Fruit fly (Drosophila melanogaster) whole organism, embryonic: Measurements from ENCODE around the gene mus101.
A peak's percentile ranks its signal among the peaks of the same experiment; 100 is the strongest.

Experiments
- Atf3 ChIP-seq: fragments of 200-800 bp; sonication (Bioruptor generic); optimal IDR thresholded peaks from 3 replicates; lab custom pipeline; 2016; ENCODE audit warnings: missing biosample characterization, missing genetic modification characterization
- Awh ChIP-seq: fragments of 200-800 bp; sonication (Bioruptor generic); IDR thresholded peaks from 2 replicates; pipeline ENCODE4, ENCODE4 v1.3.6; 2022; ENCODE audit warnings: missing biosample characterization, missing genetic modification characterization
- Bgb ChIP-seq: fragments of 200-800 bp; sonication (Bioruptor generic); IDR thresholded peaks from 2 replicates; pipeline ENCODE4 v1.3.6; 2022; ENCODE audit warnings: missing biosample characterization, missing genetic modification characterization; ENCODE audit not compliant: partially characterized antibody
- CG10274 ChIP-seq: fragments of 200-800 bp; sonication (Bioruptor generic); optimal IDR thresholded peaks from 3 replicates; lab custom pipeline; 2017; ENCODE audit warnings: missing biosample characterization, mild to moderate bottlenecking, missing genetic modification characterization
- CG11504 ChIP-seq: fragments of 200-800 bp; sonication (Bioruptor generic); optimal IDR thresholded peaks from 3 replicates; lab custom pipeline; 2019; ENCODE audit warnings: missing biosample characterization, mild to moderate bottlenecking, missing genetic modification characterization, moderate library complexity
- CG14050 ChIP-seq: fragments of 200-800 bp; sonication (Bioruptor generic); IDR thresholded peaks from 3 replicates; pipeline ENCODE4 v1.3.6; 2022; ENCODE audit warnings: missing biosample characterization, missing genetic modification characterization
- CG14667 ChIP-seq: fragments of 200-800 bp; sonication (Bioruptor generic); IDR thresholded peaks from 2 replicates; pipeline ENCODE4 v1.3.6; 2022; ENCODE audit warnings: missing biosample characterization, missing genetic modification characterization
- CG15601 ChIP-seq: fragments of 200-800 bp; sonication (Bioruptor generic); optimal IDR thresholded peaks from 3 replicates; lab custom pipeline; 2019; ENCODE audit warnings: missing biosample characterization, mild to moderate bottlenecking, missing genetic modification characterization, moderate library complexity
- CG16779 ChIP-seq: fragments of 200-800 bp; sonication (Bioruptor generic); IDR thresholded peaks from 2 replicates; pipeline ENCODE4 v1.3.6; 2022; ENCODE audit warnings: missing biosample characterization, missing genetic modification characterization
- CG17359 ChIP-seq: fragments of 200-800 bp; sonication (Bioruptor generic); optimal IDR thresholded peaks from 3 replicates; lab custom pipeline; 2018; ENCODE audit warnings: missing biosample characterization, mild to moderate bottlenecking, missing genetic modification characterization, moderate library complexity
- CG30403 ChIP-seq: fragments of 200-800 bp; sonication (Bioruptor generic); optimal IDR thresholded peaks from 3 replicates; lab custom pipeline; 2016; ENCODE audit warnings: missing biosample characterization, missing genetic modification characterization
- CG32532 ChIP-seq: fragments of 200-800 bp; sonication (Bioruptor generic); IDR thresholded peaks from 2 replicates; pipeline ENCODE4 v1.3.6; 2022; ENCODE audit warnings: missing biosample characterization, missing genetic modification characterization
- CG33213 ChIP-seq: fragments of 200-800 bp; sonication (Bioruptor generic); optimal IDR thresholded peaks from 3 replicates; lab custom pipeline; 2016; ENCODE audit warnings: missing biosample characterization, missing genetic modification characterization
- CG7839 ChIP-seq: fragments of 200-800 bp; sonication (Bioruptor generic); optimal IDR thresholded peaks from 3 replicates; lab custom pipeline; 2018; ENCODE audit warnings: missing biosample characterization, mild to moderate bottlenecking, missing genetic modification characterization, moderate library complexity
- CG9727 ChIP-seq: fragments of 200-800 bp; sonication (Bioruptor generic); optimal IDR thresholded peaks from 3 replicates; lab custom pipeline; 2017; ENCODE audit warnings: missing biosample characterization, mild to moderate bottlenecking, missing genetic modification characterization
- CTCF ChIP-seq: fragments of 200-800 bp; sonication (Bioruptor generic); optimal IDR thresholded peaks from 2 replicates; lab custom pipeline; 2017; ENCODE audit warnings: missing biosample characterization, mild to moderate bottlenecking, missing genetic modification characterization, moderate library complexity
- Camta ChIP-seq: fragments of 200-800 bp; sonication (Bioruptor generic); optimal IDR thresholded peaks from 2 replicates; lab custom pipeline; 2016; ENCODE audit warnings: missing biosample characterization, missing genetic modification characterization
- Ets65A ChIP-seq: fragments of 200-800 bp; sonication (Bioruptor generic); peaks from one replicate; lab custom pipeline; 2016; ENCODE audit warnings: missing biosample characterization, missing genetic modification characterization
- Gsc ChIP-seq: fragments of 200-800 bp; sonication (Bioruptor generic); IDR thresholded peaks from 2 replicates; pipeline ENCODE4 v1.3.6; 2022; ENCODE audit warnings: missing biosample characterization, missing genetic modification characterization
- HmgZ ChIP-seq: fragments of 200-800 bp; sonication (Bioruptor generic); optimal IDR thresholded peaks from 2 replicates; lab custom pipeline; 2018; ENCODE audit warnings: missing biosample characterization, mild to moderate bottlenecking, missing genetic modification characterization
- Jarid2 ChIP-seq: fragments of 200-800 bp; sonication (Bioruptor generic); optimal IDR thresholded peaks from 3 replicates; lab custom pipeline; 2017; ENCODE audit warnings: mild to moderate bottlenecking, missing biosample characterization, missing genetic modification reagents, missing genetic modification characterization
- Lhr ChIP-seq: fragments of 200-800 bp; sonication (Bioruptor generic); optimal IDR thresholded peaks from 3 replicates; lab custom pipeline; 2017; ENCODE audit warnings: mild to moderate bottlenecking, missing biosample characterization, missing genetic modification reagents, missing genetic modification characterization
- Lim3 ChIP-seq: fragments of 200-800 bp; sonication (Bioruptor generic); IDR thresholded peaks from 2 replicates; pipeline ENCODE4 v1.3.6; 2022; ENCODE audit warnings: missing biosample characterization, missing genetic modification characterization
- Ravus ChIP-seq: fragments of 200-800 bp; sonication (Bioruptor generic); IDR thresholded peaks from 2 replicates; pipeline ENCODE4 v1.3.6; 2022; ENCODE audit warnings: missing biosample characterization, missing genetic modification characterization
- Sox102F ChIP-seq: fragments of 200-800 bp; sonication (Bioruptor generic); optimal IDR thresholded peaks from 2 replicates; lab custom pipeline; 2018; ENCODE audit warnings: missing biosample characterization, mild to moderate bottlenecking, missing genetic modification characterization, moderate library complexity
- Trl ChIP-seq, 3 experiments: fragments of >200 bp in 2 of 3; fragments of 200-800 bp in 1 of 3; sonication (Bioruptor generic) in 1 of 3; optimal IDR thresholded peaks; 2 replicates in 1 of 3; 3 replicates in 2 of 3; lab custom pipeline; 2016 to 2017; ENCODE audit warnings: missing biosample characterization in 1 of 3, missing genetic modification characterization in 1 of 3
- ac ChIP-seq: fragments of 200-800 bp; sonication (Bioruptor generic); optimal IDR thresholded peaks from 3 replicates; lab custom pipeline; 2017; ENCODE audit warnings: missing biosample characterization, mild to moderate bottlenecking, missing genetic modification characterization
- amos ChIP-seq: fragments of 200-800 bp; sonication (Bioruptor generic); IDR thresholded peaks from 2 replicates; pipeline ENCODE4 v1.3.6; 2022; ENCODE audit warnings: missing biosample characterization, missing genetic modification characterization; ENCODE audit not compliant: partially characterized antibody
- aop ChIP-seq: fragments of 200-800 bp; sonication (Bioruptor generic); IDR thresholded peaks from 2 replicates; pipeline ENCODE4 v1.3.6; 2022; ENCODE audit warnings: missing biosample characterization, missing genetic modification characterization
- btn ChIP-seq: fragments of 200-800 bp; sonication (Bioruptor generic); optimal IDR thresholded peaks from 2 replicates; lab custom pipeline; 2016; ENCODE audit warnings: missing biosample characterization, missing genetic modification characterization
- chif ChIP-seq, 2 experiments: fragments of 200-800 bp; sonication (Bioruptor generic); optimal IDR thresholded peaks; 3 replicates each; lab custom pipeline; 2016; ENCODE audit warnings: missing biosample characterization in 2 of 2, missing genetic modification characterization in 2 of 2
- croc ChIP-seq: fragments of 200-800 bp; sonication (Bioruptor generic); conservative IDR thresholded peaks from 3 replicates; pipeline ENCODE4 v1.3.6; 2022; ENCODE audit warnings: missing biosample characterization, missing genetic modification characterization
- crol ChIP-seq: fragments of 200-800 bp; sonication (Bioruptor generic); IDR thresholded peaks from 2 replicates; pipeline ENCODE4 v1.3.6; 2022; ENCODE audit warnings: missing biosample characterization, missing genetic modification characterization
- cwo ChIP-seq: fragments of 200-800 bp; sonication (Bioruptor generic); optimal IDR thresholded peaks from 3 replicates; lab custom pipeline; 2017; ENCODE audit warnings: missing biosample characterization, missing genetic modification characterization, mild to moderate bottlenecking, moderate library complexity, missing genetic modification reagents
- dysf ChIP-seq: fragments of 200-800 bp; sonication (Bioruptor generic); IDR thresholded peaks from 3 replicates; pipeline ENCODE4 v1.3.6; 2022; ENCODE audit warnings: missing biosample characterization, missing genetic modification characterization
- ems ChIP-seq: fragments of 200-800 bp; sonication (Bioruptor generic); optimal IDR thresholded peaks from 3 replicates; lab custom pipeline; 2016; ENCODE audit warnings: missing biosample characterization, missing genetic modification characterization
- eve ChIP-seq, 2 experiments: fragments of >200 bp; optimal IDR thresholded peaks; 2 replicates each; lab custom pipeline; 2017; ENCODE audit warnings: missing biosample characterization in 2 of 2, missing genetic modification characterization in 2 of 2
- fd102C ChIP-seq: fragments of 200-800 bp; sonication (Bioruptor generic); optimal IDR thresholded peaks from 2 replicates; lab custom pipeline; 2018; ENCODE audit warnings: missing biosample characterization, mild to moderate bottlenecking, missing genetic modification characterization, moderate library complexity
- hth ChIP-seq: fragments of >200 bp; optimal IDR thresholded peaks from 2 replicates; lab custom pipeline; 2017; ENCODE audit warnings: inconsistent platforms
- kni ChIP-seq: fragments of 200-800 bp; sonication (Bioruptor generic); optimal IDR thresholded peaks from 3 replicates; lab custom pipeline; 2017; ENCODE audit warnings: mild to moderate bottlenecking, missing biosample characterization, missing genetic modification reagents, missing genetic modification characterization
- lbe ChIP-seq: fragments of 200-800 bp; sonication (Bioruptor generic); optimal IDR thresholded peaks from 2 replicates; lab custom pipeline; 2016; ENCODE audit warnings: missing biosample characterization, mild to moderate bottlenecking, missing genetic modification characterization
- maf-S ChIP-seq: fragments of 200-800 bp; sonication (Bioruptor generic); optimal IDR thresholded peaks from 2 replicates; lab custom pipeline; 2016; ENCODE audit warnings: missing biosample characterization, missing genetic modification characterization
- nau ChIP-seq: fragments of 200-800 bp; sonication (Bioruptor generic); optimal IDR thresholded peaks from 3 replicates; lab custom pipeline; 2017; ENCODE audit warnings: missing biosample characterization, mild to moderate bottlenecking, missing genetic modification characterization, missing genetic modification reagents
- nerfin-1 ChIP-seq: fragments of 200-800 bp; sonication (Bioruptor generic); optimal IDR thresholded peaks from 3 replicates; lab custom pipeline; 2019; ENCODE audit warnings: missing biosample characterization, mild to moderate bottlenecking, missing genetic modification characterization, moderate library complexity
- nom ChIP-seq: fragments of 200-800 bp; sonication (Bioruptor generic); optimal IDR thresholded peaks from 2 replicates; lab custom pipeline; 2017; ENCODE audit warnings: missing biosample characterization, missing genetic modification characterization, mild to moderate bottlenecking, moderate library complexity, missing genetic modification reagents
- org-1 ChIP-seq: fragments of 200-800 bp; sonication (Bioruptor generic); optimal IDR thresholded peaks from 2 replicates; lab custom pipeline; 2017; ENCODE audit warnings: missing biosample characterization, missing genetic modification characterization
- pzg ChIP-seq: fragments of 200-800 bp; sonication (Bioruptor generic); optimal IDR thresholded peaks from 3 replicates; lab custom pipeline; 2018; ENCODE audit warnings: missing biosample characterization, mild to moderate bottlenecking, missing genetic modification characterization, moderate library complexity
- ranshi ChIP-seq: fragments of 200-800 bp; sonication (Bioruptor generic); IDR thresholded peaks from 2 replicates; pipeline ENCODE4 v1.3.6; 2022; ENCODE audit warnings: missing biosample characterization, missing genetic modification characterization
- sens ChIP-seq: fragments of 200-800 bp; sonication (Bioruptor generic); peaks from one replicate; lab custom pipeline; 2016; ENCODE audit warnings: missing biosample characterization, missing genetic modification characterization
- shn ChIP-seq: fragments of 200-800 bp; sonication (Bioruptor generic); optimal IDR thresholded peaks from 3 replicates; lab custom pipeline; 2016; ENCODE audit warnings: missing biosample characterization, missing genetic modification characterization
- vvl ChIP-seq: fragments of 200-800 bp; sonication (Bioruptor generic); IDR thresholded peaks from 2 replicates; pipeline ENCODE4 v1.3.6; 2022; ENCODE audit warnings: missing biosample characterization, missing genetic modification characterization

Gene mus101

DNA sequence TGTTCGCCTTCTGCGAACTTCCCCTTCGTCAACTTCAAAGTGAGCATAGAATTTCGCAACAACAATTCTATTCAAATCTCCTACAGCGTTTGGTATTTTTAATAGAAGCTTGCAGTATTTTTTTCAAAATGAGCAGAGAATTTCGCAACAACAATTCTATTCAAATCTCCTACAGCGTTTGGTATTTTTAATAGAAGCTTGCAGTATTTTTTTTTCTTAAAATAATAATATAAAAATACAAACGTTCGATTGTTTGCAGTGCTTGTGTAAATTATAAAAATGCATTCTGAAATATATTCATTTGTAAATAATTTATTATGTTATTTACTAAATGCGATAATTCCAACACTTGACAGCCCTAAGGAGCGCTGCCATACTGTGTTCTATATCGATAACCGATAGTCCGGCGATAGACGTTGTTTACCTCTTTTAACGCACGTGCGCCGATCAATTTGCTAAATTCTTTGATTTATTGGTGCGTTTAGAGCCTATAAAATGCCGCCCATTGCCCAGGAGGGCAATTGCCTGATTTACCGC is 34.8 kb downstream of the mus101 start, which contains the start of the genes CG32625 and Rtc1 (continued):
- TF ChIP-seq CG33213 (GFP tag; lab: Kevin White, UChicago), result no peak
- TF ChIP-seq nau (GFP tag; lab: Kevin White, UChicago), result no peak
- TF ChIP-seq nom (GFP tag; lab: Kevin White, UChicago), result no peak
- no peak for TF ChIP-seq ac (GFP tag; lab: Kevin White, UChicago)
- 0 out of 2 replicates have a peak, but pooled peaks have one; percentile 13 for TF ChIP-seq CG14667
- peak; percentile 54 for TF ChIP-seq CG15601 (tag; lab: Kevin White, UChicago)
- no peak for TF ChIP-seq Ravus
- TF ChIP-seq dysf (GFP tag; lab: Robert Waterston, UW), result peak; percentile 51
- TF ChIP-seq CG11504 (tag; lab: Kevin White, UChicago), result peak; percentile 60
- TF ChIP-seq hth (lab: Kevin White, UChicago), result no peak
- TF ChIP-seq Atf3, result no peak
- TF ChIP-seq Awh (GFP tag; lab: Robert Waterston, UW), result no peak; the same call in 1 of the 2 replicates
- peak; percentile 54 for TF ChIP-seq Sox102F (GFP tag; lab: Kevin White, UChicago)
- no peak for TF ChIP-seq croc (GFP tag; lab: Robert Waterston, UW)
- no peak for TF ChIP-seq maf-S
- peak; percentile 53 for TF ChIP-seq pzg (GFP tag; lab: Kevin White, UChicago)
- TF ChIP-seq shn (GFP tag; lab: Kevin White, UChicago), result no peak
- TF ChIP-seq eve (GFP tag; optimal IDR thresholded peaks at IDR 0.05; lab: Kevin White, UChicago), result no peak
- peak; percentile 51 for TF ChIP-seq Lhr (GFP tag; lab: Kevin White, UChicago)
- TF ChIP-seq org-1 (GFP tag; lab: Kevin White, UChicago), result no peak
- TF ChIP-seq btn, result no peak
- peak; percentile 61 for TF ChIP-seq CG32532 (GFP tag; lab: Robert Waterston, UW)
- TF ChIP-seq sens (GFP tag; lab: Kevin White, UChicago), result no peak
- peak; percentile 16 for TF ChIP-seq nerfin-1 (tag; lab: Kevin White, UChicago)
- no peak for TF ChIP-seq fd102C (GFP tag; lab: Kevin White, UChicago)
- no peak for TF ChIP-seq CTCF
- no peak for TF ChIP-seq Trl (optimal IDR thresholded peaks at IDR 0.05; lab: Kevin White, UChicago)
- no peak for TF ChIP-seq Trl (GFP tag; optimal IDR thresholded peaks at IDR 0.05; lab: Kevin White, UChicago)
- TF ChIP-seq CG7839 (tag; lab: Kevin White, UChicago), result peak; percentile 41
- no peak for TF ChIP-seq ems
- TF ChIP-seq CG9727 (GFP tag; lab: Kevin White, UChicago), result peak; percentile 33
- peak; percentile 8 for TF ChIP-seq CG10274
- TF ChIP-seq CG30403, result peak; percentile 64
- peak; percentile 77 for TF ChIP-seq vvl
- peak; percentile 52 for TF ChIP-seq Bgb (GFP tag; lab: Robert Waterston, UW)
- no peak for TF ChIP-seq Lim3 (GFP tag; lab: Robert Waterston, UW)
- 0 out of 2 replicates have a peak, but pooled peaks have one; percentile 4 for TF ChIP-seq ranshi (GFP tag; lab: Robert Waterston, UW)
- TF ChIP-seq CG14050 (GFP tag; lab: Robert Waterston, UW), result 0 out of 3 replicates have a peak, but pooled peaks have one; percentile 21
- no peak for TF ChIP-seq aop
- no peak for TF ChIP-seq Gsc (GFP tag; lab: Robert Waterston, UW)
- no peak for TF ChIP-seq Camta (GFP tag; lab: Kevin White, UChicago)
- no peak for TF ChIP-seq crol
- no peak for TF ChIP-seq CG16779 (GFP tag; lab: Robert Waterston, UW)
- TF ChIP-seq chif (GFP tag; optimal IDR thresholded peaks at IDR 0.05; lab: Kevin White, UChicago), result no peak
- peak; percentile 38 for TF ChIP-seq HmgZ (tag; lab: Kevin White, UChicago)
- TF ChIP-seq CG17359 (tag; lab: Kevin White, UChicago), result peak; percentile 51
- TF ChIP-seq Jarid2, result no peak
- TF ChIP-seq kni (GFP tag; lab: Kevin White, UChicago), result no peak
- TF ChIP-seq lbe (GFP tag; lab: Kevin White, UChicago), result peak; percentile 37
- peak; percentile 81 for TF ChIP-seq cwo (GFP tag; lab: Kevin White, UChicago)
- no peak for TF ChIP-seq Ets65A (GFP tag; lab: Kevin White, UChicago)
- no peak; the same call in 1 of the 2 replicates for TF ChIP-seq amos (GFP tag; lab: Robert Waterston, UW)
